Worm (Caenorhabditis elegans): ENCODE results near the gene mam-4.

The mam-4 gene

DNA sequence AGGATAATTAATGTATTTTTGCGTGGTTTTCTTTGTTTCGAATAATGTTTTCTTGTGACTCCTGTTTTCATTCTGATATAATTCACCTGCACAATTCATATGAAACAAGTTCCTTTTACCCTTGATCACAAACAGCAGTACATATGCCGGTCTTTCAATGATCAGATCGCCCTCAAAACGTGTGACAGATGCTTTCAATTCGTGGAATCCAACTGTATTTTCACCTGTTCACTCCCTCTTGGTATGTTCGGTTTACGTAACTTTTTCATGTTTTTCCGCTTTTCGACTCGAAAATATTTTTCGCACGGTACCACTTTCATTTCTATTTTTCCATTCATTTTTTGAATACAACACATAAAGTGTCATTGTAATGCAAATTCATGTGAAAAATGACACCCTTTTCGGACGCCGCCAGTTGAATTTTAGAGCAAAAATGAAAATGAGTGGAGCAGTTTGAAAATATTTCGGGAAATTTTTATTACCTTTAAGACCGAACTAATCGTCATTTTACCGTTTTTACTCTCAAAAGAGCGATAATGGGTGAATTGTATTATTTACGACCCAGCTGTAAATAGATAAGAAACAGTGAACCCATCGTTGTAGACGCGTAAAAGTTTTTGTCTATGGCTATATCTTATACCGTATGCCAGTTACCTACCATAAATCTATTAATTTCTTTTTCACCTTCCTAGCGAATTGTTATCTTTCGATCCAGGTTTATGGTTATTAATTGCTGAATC, 46.0 kb upstream of the mam-4 start, which contains the start of gene K10D6.4:
TSS of gene K10D6.4 (plus strand) at position 100 of the 740 bp plus-strand sequence.
- TF ChIP-seq nhr-20 (tag; optimal IDR thresholded peaks at IDR 0.05), result no peak
- no peak for TF ChIP-seq nhr-77 (tag; optimal IDR thresholded peaks at IDR 0.05)
- peak; percentile 17 for TF ChIP-seq nhr-71 (tag; optimal IDR thresholded peaks at IDR 0.05)
- TF ChIP-seq elt-2 (tag; optimal IDR thresholded peaks at IDR 0.05), result peak; percentile 50
- peak; percentile 8 for TF ChIP-seq fkh-8 (tag; optimal IDR thresholded peaks at IDR 0.05)
- TF ChIP-seq hlh-4 (tag; optimal IDR thresholded peaks at IDR 0.05), result peak; percentile 99
- no peak for TF ChIP-seq efl-1 (optimal IDR thresholded peaks at IDR 0.05)
- peak in 1 of 2 experiments; percentile 47 for TF ChIP-seq efl-1 (GFP tag; optimal IDR thresholded peaks at IDR 0.05 in 1 of 2)
- TF ChIP-seq snpc-4 (tag; optimal IDR thresholded peaks at IDR 0.05), result no peak

DNA sequence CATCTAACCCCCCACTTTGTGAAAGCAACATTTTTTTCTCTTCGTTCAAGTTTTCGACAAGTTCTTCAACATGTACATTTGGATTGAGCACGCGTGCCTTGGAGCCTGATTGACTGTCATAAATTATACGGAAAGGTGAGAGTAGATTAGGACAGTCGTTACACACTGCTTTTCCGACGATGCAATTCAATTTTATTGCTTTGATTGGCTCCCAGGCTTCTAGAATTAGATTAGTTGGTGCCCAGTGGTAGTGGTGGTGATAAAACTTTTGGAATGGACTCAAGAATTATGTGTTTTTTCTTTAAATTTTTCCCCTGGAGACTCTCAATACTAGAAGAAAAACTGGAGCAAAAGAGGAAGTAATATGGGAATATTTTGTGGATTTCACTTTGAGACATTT, 43.5 kb upstream of the mam-4 start:
- TF ChIP-seq lin-14 (GFP tag; optimal IDR thresholded peaks at IDR 0.05), result no peak
- no peak for TF ChIP-seq elt-3 (tag; optimal IDR thresholded peaks at IDR 0.05)
- TF ChIP-seq sptf-1 (tag; optimal IDR thresholded peaks at IDR 0.05), result no peak
- TF ChIP-seq hlh-17 (GFP tag; optimal IDR thresholded peaks at IDR 0.05; ENCODE audit: borderline replicate concordance), result no peak
- TF ChIP-seq C04F5.9 (tag; optimal IDR thresholded peaks at IDR 0.05), result no peak
- TF ChIP-seq nhr-90 (tag; optimal IDR thresholded peaks at IDR 0.05; ENCODE audit: poor library complexity), result no peak
- no peak for TF ChIP-seq blmp-1 (tag; optimal IDR thresholded peaks at IDR 0.05)

DNA sequence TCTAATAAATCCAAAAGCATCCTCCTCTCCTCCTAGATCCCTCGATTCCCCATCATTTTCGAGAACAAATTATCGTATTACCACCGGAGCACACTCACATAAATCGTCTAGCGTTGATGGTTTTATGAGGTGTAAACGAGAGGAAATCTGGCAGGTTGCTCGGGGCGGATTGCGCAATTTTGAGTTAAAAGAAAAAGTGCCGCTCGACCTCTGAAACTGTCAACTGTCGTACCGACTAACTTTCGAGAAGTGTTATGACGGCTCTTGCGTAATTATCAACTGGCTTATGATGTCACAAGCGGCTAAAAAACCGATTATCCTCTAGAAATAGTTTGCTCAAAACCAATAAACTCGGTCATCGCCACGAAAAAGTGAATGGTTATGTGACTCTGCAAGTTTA, 41.5 kb upstream of the mam-4 start:
- no peak for TF ChIP-seq nhr-90 (tag; optimal IDR thresholded peaks at IDR 0.05; ENCODE audit: poor library complexity)
- no peak for TF ChIP-seq ces-1 (GFP tag; optimal IDR thresholded peaks at IDR 0.05)
- no peak for TF ChIP-seq nhr-77 (tag; optimal IDR thresholded peaks at IDR 0.05)
- no peak for TF ChIP-seq hlh-17 (GFP tag; optimal IDR thresholded peaks at IDR 0.05; ENCODE audit: borderline replicate concordance)
- no peak for TF ChIP-seq pqm-1 (tag; optimal IDR thresholded peaks at IDR 0.05)
- no peak for TF ChIP-seq fkh-10 (GFP tag; optimal IDR thresholded peaks at IDR 0.05)

DNA sequence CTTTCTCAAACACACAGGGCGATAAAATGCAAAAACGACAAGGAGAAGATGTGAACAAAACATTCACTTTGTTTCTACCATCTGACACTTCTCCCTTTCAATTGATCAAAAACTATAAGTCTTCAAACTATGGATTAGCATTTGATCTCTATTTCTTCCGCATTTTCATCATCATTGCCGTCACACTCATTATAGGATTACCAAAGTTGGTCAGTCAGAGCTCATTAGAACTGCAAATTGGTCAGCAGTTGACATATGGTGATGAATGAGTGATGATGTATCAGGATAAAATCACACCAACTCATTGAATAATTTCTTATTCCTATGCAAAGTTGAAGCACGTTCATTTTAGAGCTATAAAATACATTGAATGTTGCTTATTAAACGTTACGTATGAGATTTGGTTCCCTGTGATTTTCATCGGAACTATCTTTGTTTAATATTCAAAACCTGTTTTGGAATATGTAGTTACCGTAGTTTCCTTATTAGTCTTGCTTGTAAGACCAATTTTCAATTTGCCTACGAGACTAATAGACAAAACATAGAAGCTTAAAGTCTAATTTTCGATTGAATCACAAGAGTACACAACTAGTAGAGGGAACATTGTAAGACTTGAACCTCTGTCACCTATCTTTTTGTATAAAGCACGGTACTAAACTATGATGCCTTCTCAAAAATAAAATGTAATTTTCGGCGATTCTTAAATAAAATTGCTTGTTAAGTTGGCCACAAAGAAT, 38.3 kb upstream of the mam-4 start:
- TF ChIP-seq pax-3 (tag; optimal IDR thresholded peaks at IDR 0.05), result peak; percentile 17
- TF ChIP-seq sptf-1 (tag; optimal IDR thresholded peaks at IDR 0.05), result no peak
- TF ChIP-seq C16A3.4 (tag; optimal IDR thresholded peaks at IDR 0.05), result no peak
- TF ChIP-seq fkh-8 (tag; optimal IDR thresholded peaks at IDR 0.05), result peak; percentile 44
- TF ChIP-seq rnt-1 (tag; optimal IDR thresholded peaks at IDR 0.05), result no peak
- TF ChIP-seq dpl-1 (GFP tag; optimal IDR thresholded peaks at IDR 0.05), result no peak
- peak; percentile 32 for TF ChIP-seq ceh-8 (GFP tag; optimal IDR thresholded peaks at IDR 0.05)
- TF ChIP-seq lin-14 (GFP tag; optimal IDR thresholded peaks at IDR 0.05), result no peak
- TF ChIP-seq dsc-1 (tag; optimal IDR thresholded peaks at IDR 0.05), result peak; percentile 95
- no peak for TF ChIP-seq mef-2 (tag; optimal IDR thresholded peaks at IDR 0.05)
- TF ChIP-seq blmp-1 (tag; optimal IDR thresholded peaks at IDR 0.05), result peak; percentile 40

DNA sequence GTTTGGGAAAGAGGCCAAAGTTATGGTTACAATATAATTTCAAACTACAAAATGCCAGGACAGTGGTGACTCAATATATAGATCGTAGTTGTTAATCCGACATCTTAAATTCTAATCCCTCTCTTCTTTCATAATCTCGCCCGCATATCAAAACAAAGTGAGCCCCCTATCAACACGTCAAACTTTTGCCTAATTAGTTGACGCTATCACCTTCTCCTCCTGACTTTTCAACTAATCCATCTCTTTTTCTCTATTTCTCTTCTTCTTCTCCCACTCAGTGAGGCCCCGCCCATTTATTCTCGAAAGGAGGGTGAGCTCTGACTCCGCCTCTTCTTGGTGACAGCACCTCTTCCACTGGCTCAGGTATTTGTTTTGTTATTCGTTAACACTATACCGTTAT, 36.6 kb upstream of the mam-4 start:
- TF ChIP-seq mef-2 (tag; optimal IDR thresholded peaks at IDR 0.05) (no peak), fkh-10 (GFP tag; optimal IDR thresholded peaks at IDR 0.05) (peak; percentile 9), jun-1 (tag; optimal IDR thresholded peaks at IDR 0.05) (no peak), Y116A8C.19 (tag; optimal IDR thresholded peaks at IDR 0.05; ENCODE audit: borderline replicate concordance) (no peak), nhr-84 (tag; optimal IDR thresholded peaks at IDR 0.05) (no peak), egl-27 (tag; optimal IDR thresholded peaks at IDR 0.05) (no peak), ceh-63 (GFP tag; optimal IDR thresholded peaks at IDR 0.05) (no peak), lin-15B (tag; optimal IDR thresholded peaks at IDR 0.05) (no peak), nhr-20 (tag; optimal IDR thresholded peaks at IDR 0.05) (peak; percentile 4), C16A3.4 (tag; optimal IDR thresholded peaks at IDR 0.05) (no peak), dsc-1 (tag; optimal IDR thresholded peaks at IDR 0.05) (peak; percentile 96), unc-30 (tag; optimal IDR thresholded peaks at IDR 0.05) (no peak), pqm-1 (tag; optimal IDR thresholded peaks at IDR 0.05) (no peak), hlh-4 (tag; optimal IDR thresholded peaks at IDR 0.05) (no peak), snu-23 (GFP tag; optimal IDR thresholded peaks at IDR 0.05) (no peak), ceh-90 (tag; optimal IDR thresholded peaks at IDR 0.05) (no peak), efl-3 (GFP tag; optimal IDR thresholded peaks at IDR 0.05) (no peak), fkh-8 (tag; optimal IDR thresholded peaks at IDR 0.05) (peak; percentile 70), rnt-1 (tag; optimal IDR thresholded peaks at IDR 0.05) (no peak), nhr-19 (GFP tag; conservative IDR thresholded peaks at IDR 0.05) (no peak), alr-1 (tag; optimal IDR thresholded peaks at IDR 0.05; ENCODE audit: borderline replicate concordance) (no peak), lin-14 (GFP tag; optimal IDR thresholded peaks at IDR 0.05) (no peak), mab-9 (GFP tag; IDR thresholded peaks at IDR 0.05) (no peak), lir-3 (tag; optimal IDR thresholded peaks at IDR 0.05; ENCODE audit: poor library complexity) (no peak)

Measured in whole organism, L1 larva.